Fruit fly (Drosophila melanogaster) whole organism, embryonic: Measurements from ENCODE around the gene CG34293.
A peak's percentile ranks its signal among the peaks of the same experiment; 100 is the strongest.

Experiments used
- ATbp ChIP-seq: fragments of 200-800 bp; sonication (Bioruptor generic); optimal IDR thresholded peaks from 2 replicates; lab custom pipeline; 2017; ENCODE audit warnings: missing biosample characterization, mild to moderate bottlenecking, missing genetic modification characterization, missing genetic modification reagents
- Bdp1 ChIP-seq: fragments of 200-800 bp; sonication (Bioruptor generic); optimal IDR thresholded peaks from 3 replicates; lab custom pipeline; 2016; ENCODE audit warnings: missing biosample characterization, missing genetic modification characterization
- Bgb ChIP-seq: fragments of 200-800 bp; sonication (Bioruptor generic); IDR thresholded peaks from 2 replicates; pipeline ENCODE4 v1.3.6; 2022; ENCODE audit warnings: missing biosample characterization, missing genetic modification characterization; ENCODE audit not compliant: partially characterized antibody
- CG10321 ChIP-seq: fragments of 200-800 bp; sonication (Bioruptor generic); IDR thresholded peaks from 2 replicates; pipeline ENCODE4 v1.3.6; 2022; ENCODE audit warnings: missing biosample characterization, missing genetic modification characterization
- CG11504 ChIP-seq: fragments of 200-800 bp; sonication (Bioruptor generic); optimal IDR thresholded peaks from 3 replicates; lab custom pipeline; 2019; ENCODE audit warnings: missing biosample characterization, mild to moderate bottlenecking, missing genetic modification characterization, moderate library complexity
- CG1233 ChIP-seq: fragments of 200-800 bp; sonication (Bioruptor generic); optimal IDR thresholded peaks from 4 replicates; lab custom pipeline; 2018; ENCODE audit warnings: missing biosample characterization, mild to moderate bottlenecking, missing genetic modification characterization
- CG13123 ChIP-seq: fragments of 200-800 bp; sonication (Bioruptor generic); optimal IDR thresholded peaks from 2 replicates; lab custom pipeline; 2016; ENCODE audit warnings: missing biosample characterization, missing genetic modification characterization
- CG14014 ChIP-seq: fragments of 200-800 bp; sonication (Bioruptor generic); IDR thresholded peaks from 2 replicates; pipeline ENCODE4 v1.3.6; 2022; ENCODE audit warnings: missing biosample characterization, missing genetic modification characterization
- CG15073 ChIP-seq: fragments of 200-800 bp; sonication (Bioruptor generic); optimal IDR thresholded peaks from 2 replicates; lab custom pipeline; 2016; ENCODE audit warnings: missing biosample characterization, missing genetic modification characterization
- CG15514 ChIP-seq: fragments of 200-800 bp; sonication (Bioruptor generic); optimal IDR thresholded peaks from 3 replicates; lab custom pipeline; 2017; ENCODE audit warnings: missing biosample characterization, missing genetic modification characterization, mild to moderate bottlenecking, moderate library complexity, missing genetic modification reagents
- CG1602 ChIP-seq: fragments of 200-800 bp; sonication (Bioruptor generic); optimal IDR thresholded peaks from 3 replicates; lab custom pipeline; 2016; ENCODE audit warnings: missing biosample characterization, missing genetic modification characterization
- CG1832 ChIP-seq: fragments of 200-800 bp; sonication (Bioruptor generic); optimal IDR thresholded peaks from 2 replicates; lab custom pipeline; 2017; ENCODE audit warnings: missing biosample characterization, mild to moderate bottlenecking, missing genetic modification characterization, inconsistent platforms
- CG18764 ChIP-seq: fragments of 200-800 bp; sonication (Bioruptor generic); optimal IDR thresholded peaks from 3 replicates; lab custom pipeline; 2016; ENCODE audit warnings: missing biosample characterization, missing genetic modification characterization
- CG32767 ChIP-seq: fragments of 200-800 bp; sonication (Bioruptor generic); IDR thresholded peaks from 2 replicates; pipeline ENCODE4 v1.3.6; 2022; ENCODE audit warnings: missing biosample characterization, missing genetic modification characterization
- CG3407 ChIP-seq: fragments of 200-800 bp; sonication (Bioruptor generic); optimal IDR thresholded peaks from 2 replicates; lab custom pipeline; 2018; ENCODE audit warnings: missing biosample characterization, mild to moderate bottlenecking, missing genetic modification characterization
- CG34376 ChIP-seq: fragments of 200-800 bp; sonication (Bioruptor generic); optimal IDR thresholded peaks from 2 replicates; lab custom pipeline; 2018; ENCODE audit warnings: missing biosample characterization, mild to moderate bottlenecking, missing genetic modification characterization
- CG3847 ChIP-seq: fragments of 200-800 bp; sonication (Bioruptor generic); IDR thresholded peaks from 2 replicates; pipeline ENCODE4 v1.3.6; 2022; ENCODE audit warnings: missing biosample characterization, missing genetic modification characterization
- CG4707 ChIP-seq: fragments of 200-800 bp; sonication (Bioruptor generic); optimal IDR thresholded peaks from 2 replicates; lab custom pipeline; 2018; ENCODE audit warnings: missing biosample characterization, mild to moderate bottlenecking, missing genetic modification characterization, moderate library complexity
- CG7271 ChIP-seq: fragments of 200-800 bp; sonication (Bioruptor generic); optimal IDR thresholded peaks from 2 replicates; lab custom pipeline; 2018; ENCODE audit warnings: missing biosample characterization, mild to moderate bottlenecking, missing genetic modification characterization, moderate library complexity
- CG7786 ChIP-seq: fragments of 200-800 bp; sonication (Bioruptor generic); optimal IDR thresholded peaks from 2 replicates; lab custom pipeline; 2016; ENCODE audit warnings: missing biosample characterization, missing genetic modification characterization
- CG8089 ChIP-seq: fragments of 200-800 bp; sonication (Bioruptor generic); optimal IDR thresholded peaks from 3 replicates; lab custom pipeline; 2016; ENCODE audit warnings: missing biosample characterization, missing genetic modification characterization
- CG8290 ChIP-seq, 3 experiments: fragments of 200-800 bp; sonication (Bioruptor generic); optimal IDR thresholded peaks; 2 replicates each; lab custom pipeline; 2016 to 2019; ENCODE audit warnings: missing biosample characterization in 3 of 3, missing genetic modification characterization in 3 of 3, mild to moderate bottlenecking in 2 of 3, moderate library complexity in 1 of 3
- CG9797 ChIP-seq: fragments of 200-800 bp; sonication (Bioruptor generic); optimal IDR thresholded peaks from 3 replicates; lab custom pipeline; 2018; ENCODE audit warnings: missing biosample characterization, mild to moderate bottlenecking, missing genetic modification characterization
- D19A ChIP-seq: fragments of 200-800 bp; optimal IDR thresholded peaks from 3 replicates; lab custom pipeline; 2019; ENCODE audit warnings: missing biosample characterization, mild to moderate bottlenecking, missing genetic modification characterization, moderate library complexity
- Deaf1 ChIP-seq: fragments of 200-800 bp; optimal IDR thresholded peaks from 3 replicates; lab custom pipeline; 2019; ENCODE audit warnings: missing biosample characterization, mild to moderate bottlenecking, missing genetic modification characterization, moderate library complexity
- Doc2 ChIP-seq: fragments of 200-800 bp; sonication (Bioruptor generic); IDR thresholded peaks from 2 replicates; pipeline ENCODE4 v1.3.6; 2022; ENCODE audit warnings: missing biosample characterization, missing genetic modification characterization
- Dref ChIP-seq: fragments of 200-800 bp; sonication (Bioruptor generic); IDR thresholded peaks from 2 replicates; pipeline ENCODE4 v1.3.6; 2022; ENCODE audit warnings: missing biosample characterization, missing genetic modification characterization
- HLH3B ChIP-seq: fragments of 200-800 bp; sonication (Bioruptor generic); IDR thresholded peaks from 2 replicates; pipeline ENCODE4 v1.3.6; 2022; ENCODE audit warnings: missing biosample characterization, missing genetic modification characterization
- Hand ChIP-seq: fragments of 200-800 bp; sonication (Bioruptor generic); optimal IDR thresholded peaks from 2 replicates; lab custom pipeline; 2017; ENCODE audit warnings: mild to moderate bottlenecking, missing biosample characterization, missing genetic modification reagents, missing genetic modification characterization
- Hr78 ChIP-seq, 2 experiments: fragments of 200-800 bp in 1 of 2; fragments of >200 bp in 1 of 2; sonication (Bioruptor generic) in 1 of 2; optimal IDR thresholded peaks; 2 replicates each; lab custom pipeline; 2017 to 2019; ENCODE audit warnings: missing biosample characterization in 2 of 2, missing genetic modification characterization in 2 of 2, mild to moderate bottlenecking in 1 of 2, moderate library complexity in 1 of 2
- Mes4 ChIP-seq: fragments of 200-800 bp; sonication (Bioruptor generic); optimal IDR thresholded peaks from 2 replicates; lab custom pipeline; 2016; ENCODE audit warnings: missing biosample characterization, missing genetic modification characterization
- Scr ChIP-seq: fragments of 200-800 bp; sonication (Bioruptor generic); IDR thresholded peaks from 2 replicates; pipeline ENCODE4 v1.3.6; 2022; ENCODE audit warnings: missing biosample characterization, missing genetic modification characterization; ENCODE audit not compliant: partially characterized antibody
- al ChIP-seq: fragments of 200-800 bp; sonication (Bioruptor generic); IDR thresholded peaks from 2 replicates; pipeline ENCODE4 v1.3.6; 2022; ENCODE audit warnings: missing biosample characterization, missing genetic modification characterization
- az2 ChIP-seq: fragments of 200-800 bp; sonication (Bioruptor generic); optimal IDR thresholded peaks from 3 replicates; lab custom pipeline; 2016; ENCODE audit warnings: missing biosample characterization, missing genetic modification characterization
- cg ChIP-seq: fragments of 200-800 bp; sonication (Bioruptor generic); optimal IDR thresholded peaks from 3 replicates; lab custom pipeline; 2019; ENCODE audit warnings: missing biosample characterization, mild to moderate bottlenecking, missing genetic modification characterization, moderate library complexity
- esg ChIP-seq: fragments of 200-800 bp; sonication (Bioruptor generic); conservative IDR thresholded peaks from 2 replicates; pipeline ENCODE4 v1.3.6; 2022; ENCODE audit warnings: missing biosample characterization, missing genetic modification characterization
- ewg ChIP-seq: fragments of 200-800 bp; sonication (Bioruptor generic); optimal IDR thresholded peaks from 3 replicates; lab custom pipeline; 2017; ENCODE audit warnings: mild to moderate bottlenecking, missing biosample characterization, missing genetic modification reagents, missing genetic modification characterization
- gcm2 ChIP-seq: fragments of 200-800 bp; sonication (Bioruptor generic); optimal IDR thresholded peaks from 2 replicates; lab custom pipeline; 2016; ENCODE audit warnings: missing biosample characterization, missing genetic modification characterization
- her ChIP-seq: fragments of 200-800 bp; sonication (Bioruptor generic); optimal IDR thresholded peaks from 2 replicates; lab custom pipeline; 2016; ENCODE audit warnings: missing biosample characterization, missing genetic modification characterization
- jigr1 ChIP-seq: fragments of 200-800 bp; sonication (Bioruptor generic); IDR thresholded peaks from 3 replicates; pipeline ENCODE4 v1.3.6; 2022; ENCODE audit warnings: missing biosample characterization, missing genetic modification characterization
- lab ChIP-seq: fragments of 200-800 bp; sonication (Bioruptor generic); optimal IDR thresholded peaks from 3 replicates; lab custom pipeline; 2017; ENCODE audit warnings: missing biosample characterization, missing genetic modification characterization, mild to moderate bottlenecking, moderate library complexity, missing genetic modification reagents
- mld ChIP-seq: fragments of 200-800 bp; sonication (Bioruptor generic); IDR thresholded peaks from 3 replicates; pipeline ENCODE4 v1.3.6; 2022; ENCODE audit warnings: missing biosample characterization, missing genetic modification characterization; ENCODE audit not compliant: partially characterized antibody
- schlank ChIP-seq: fragments of 200-800 bp; sonication (Bioruptor generic); optimal IDR thresholded peaks from 2 replicates; lab custom pipeline; 2018; ENCODE audit warnings: missing biosample characterization, mild to moderate bottlenecking, missing genetic modification characterization
- shn ChIP-seq: fragments of 200-800 bp; sonication (Bioruptor generic); optimal IDR thresholded peaks from 3 replicates; lab custom pipeline; 2016; ENCODE audit warnings: missing biosample characterization, missing genetic modification characterization
- sim ChIP-seq: fragments of 200-800 bp; sonication (Bioruptor generic); IDR thresholded peaks from 2 replicates; pipeline ENCODE4 v1.3.6; 2022; ENCODE audit warnings: missing biosample characterization, missing genetic modification characterization
- sima ChIP-seq: fragments of 200-800 bp; sonication (Bioruptor generic); optimal IDR thresholded peaks from 2 replicates; lab custom pipeline; 2016; ENCODE audit warnings: missing biosample characterization, missing genetic modification characterization
- sisA ChIP-seq: fragments of 200-800 bp; sonication (Bioruptor generic); IDR thresholded peaks from 2 replicates; pipeline ENCODE4 v1.3.6; 2022; ENCODE audit warnings: missing biosample characterization, missing genetic modification characterization
- ttk ChIP-seq: fragments of 200-800 bp; sonication (Bioruptor generic); IDR thresholded peaks from 2 replicates; pipeline ENCODE4 v2.1.2; 2022; ENCODE audit warnings: missing biosample characterization, missing genetic modification characterization
- twi ChIP-seq: fragments of 200-800 bp; optimal IDR thresholded peaks from 2 replicates; lab custom pipeline; 2019; ENCODE audit warnings: missing biosample characterization, mild to moderate bottlenecking, missing genetic modification characterization, moderate library complexity
- yki ChIP-seq: fragments of >200 bp; optimal IDR thresholded peaks from 3 replicates; lab custom pipeline; 2018
- zen ChIP-seq: fragments of 200-800 bp; sonication (Bioruptor generic); optimal IDR thresholded peaks from 3 replicates; lab custom pipeline; 2018; ENCODE audit warnings: missing biosample characterization, mild to moderate bottlenecking, missing genetic modification characterization, moderate library complexity

CG34293 gene

DNA sequence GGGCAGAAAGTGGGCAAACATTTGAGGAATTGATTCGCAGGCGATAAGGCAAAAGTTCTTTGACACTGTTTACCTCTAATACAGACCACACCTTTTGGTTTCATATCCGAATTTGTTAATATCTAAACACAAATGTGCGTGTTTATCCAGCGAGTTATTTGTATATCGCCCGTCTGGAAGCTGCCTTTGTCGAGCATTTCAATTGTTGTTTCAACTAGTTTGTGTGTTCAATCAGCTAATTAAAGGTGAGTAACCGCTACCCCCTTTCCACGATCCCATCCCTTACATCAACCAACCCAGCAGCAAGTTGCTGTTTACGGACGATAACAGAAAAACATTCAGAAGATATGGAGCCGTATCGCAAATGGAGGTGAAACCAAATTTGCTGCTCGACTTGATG lies 34.0 kb downstream of the CG34293 start (continued):
- no peak for TF ChIP-seq Doc2 (GFP tag; lab: Robert Waterston, UW)
- no peak for TF ChIP-seq al (GFP tag; lab: Robert Waterston, UW)
- no peak for TF ChIP-seq gcm2 (GFP tag; lab: Kevin White, UChicago)
- peak; percentile 63 for TF ChIP-seq ATbp
- no peak for TF ChIP-seq CG1602 (GFP tag; lab: Kevin White, UChicago)
- peak; percentile 68 for TF ChIP-seq her (GFP tag; lab: Kevin White, UChicago)
- no peak for TF ChIP-seq sisA (GFP tag; lab: Robert Waterston, UW)
- no peak for TF ChIP-seq twi
- TF ChIP-seq CG7786 (GFP tag; lab: Kevin White, UChicago) = peak; percentile 39
- no peak for TF ChIP-seq Hr78 (GFP tag; optimal IDR thresholded peaks at IDR 0.05; lab: Kevin White, UChicago)
- no peak for TF ChIP-seq CG11504 (tag; lab: Kevin White, UChicago)
- peak; percentile 33 for TF ChIP-seq shn (GFP tag; lab: Kevin White, UChicago)
- TF ChIP-seq cg (GFP tag; lab: Kevin White, UChicago) = no peak
- no peak for TF ChIP-seq Bdp1 (GFP tag; lab: Kevin White, UChicago)
- no peak for TF ChIP-seq CG7271 (tag; lab: Kevin White, UChicago)
- TF ChIP-seq CG14014 (GFP tag; lab: Robert Waterston, UW) = peak; percentile 73; the same call in 1 of the 2 replicates
- no peak for TF ChIP-seq ewg (GFP tag; lab: Kevin White, UChicago)
- no peak for TF ChIP-seq mld (GFP tag; lab: Robert Waterston, UW)
- TF ChIP-seq CG8290 (GFP tag; optimal IDR thresholded peaks at IDR 0.05; lab: Kevin White, UChicago) = no peak
- TF ChIP-seq CG8290 (tag; optimal IDR thresholded peaks at IDR 0.05; lab: Kevin White, UChicago) = peak in 1 of 2 experiments; percentile 93
- peak; percentile 87 for TF ChIP-seq lab (GFP tag; lab: Kevin White, UChicago)
- TF ChIP-seq CG34376 = peak; percentile 63
- peak; percentile 79 for TF ChIP-seq schlank (tag; lab: Kevin White, UChicago)
- TF ChIP-seq jigr1 (GFP tag; lab: Robert Waterston, UW) = no peak
- TF ChIP-seq esg = no peak
- peak; percentile 48 for TF ChIP-seq CG1233 (GFP tag; lab: Kevin White, UChicago)
- no peak for TF ChIP-seq CG8089 (GFP tag; lab: Kevin White, UChicago)
- peak; percentile 21 for TF ChIP-seq Hand
- no peak for TF ChIP-seq CG4707 (GFP tag; lab: Kevin White, UChicago)
- TF ChIP-seq CG32767 = 0 out of 2 replicates have a peak, but pooled peaks have one; percentile 32
- TF ChIP-seq D19A (tag; lab: Kevin White, UChicago) = no peak
- peak; percentile 31; the same call in 1 of the 2 replicates for TF ChIP-seq HLH3B
- TF ChIP-seq Dref (GFP tag; lab: Robert Waterston, UW) = no peak
- TF ChIP-seq ttk (GFP tag; lab: Robert Waterston, UW) = no peak
- TF ChIP-seq CG3407 (GFP tag; lab: Kevin White, UChicago) = no peak
- no peak for TF ChIP-seq zen (tag; lab: Kevin White, UChicago)
- TF ChIP-seq CG15073 (GFP tag; lab: Kevin White, UChicago) = no peak
- no peak for TF ChIP-seq Bgb (GFP tag; lab: Robert Waterston, UW)
- TF ChIP-seq sima (GFP tag; lab: Kevin White, UChicago) = no peak
- TF ChIP-seq CG10321 (GFP tag; lab: Robert Waterston, UW) = no peak
- no peak for TF ChIP-seq Deaf1 (tag; lab: Kevin White, UChicago)
- TF ChIP-seq CG3847 (GFP tag; lab: Robert Waterston, UW) = no peak
- peak; percentile 61 for TF ChIP-seq CG15514 (GFP tag; lab: Kevin White, UChicago)
- TF ChIP-seq CG13123 = peak; percentile 8
- TF ChIP-seq sim = no peak
- peak; percentile 24 for TF ChIP-seq CG18764 (GFP tag; lab: Kevin White, UChicago)
- TF ChIP-seq CG1832 (GFP tag; lab: Kevin White, UChicago) = no peak
- no peak for TF ChIP-seq Scr (GFP tag; lab: Robert Waterston, UW)
- no peak for TF ChIP-seq yki (lab: Kevin White, UChicago)
- no peak for TF ChIP-seq CG9797 (GFP tag; lab: Kevin White, UChicago)
- no peak for TF ChIP-seq az2
- TF ChIP-seq Mes4 (GFP tag; lab: Kevin White, UChicago) = no peak
